Worm (Caenorhabditis elegans) whole organism, L3 larva: ENCODE measurements around the gene spl-1.

ENCODE experiments used
- ceh-9 ChIP-seq: sonication (generic microtip); optimal IDR thresholded peaks from 2 replicates; lab custom pipeline; 2018; ENCODE audit warnings: missing biosample characterization, missing genetic modification characterization
- egl-27 ChIP-seq: sonication (generic microtip); optimal IDR thresholded peaks from 4 replicates; lab custom pipeline; 2017; ENCODE audit warnings: missing biosample characterization, missing genetic modification reagents, missing genetic modification characterization
- elt-1 ChIP-seq: fragments of 150-350 bp; optimal IDR thresholded peaks from 2 replicates; lab custom pipeline; 2014; ENCODE audit warnings: missing biosample characterization, missing genetic modification characterization
- elt-3 ChIP-seq, 3 experiments: fragments of 150-350 bp in 1 of 3; sonication (generic microtip) in 2 of 3; optimal IDR thresholded peaks; 2 replicates in 2 of 3; 4 replicates in 1 of 3; lab custom pipeline; 2014 to 2017; ENCODE audit warnings: missing biosample characterization in 3 of 3, missing genetic modification characterization in 3 of 3
- pha-4 ChIP-seq: fragments of 150-350 bp; optimal IDR thresholded peaks from 2 replicates; lab custom pipeline; 2014; ENCODE audit warnings: missing biosample characterization, missing genetic modification reagents, missing genetic modification characterization
- tbx-2 ChIP-seq: sonication (generic microtip); optimal IDR thresholded peaks from 2 replicates; lab custom pipeline; 2016; ENCODE audit warnings: mild to moderate bottlenecking, missing genetic modification characterization, missing compliant biosample characterization
- unc-39 ChIP-seq: sonication (generic microtip); optimal IDR thresholded peaks from 4 replicates; lab custom pipeline; 2017; ENCODE audit warnings: missing biosample characterization, missing genetic modification characterization

DNA sequence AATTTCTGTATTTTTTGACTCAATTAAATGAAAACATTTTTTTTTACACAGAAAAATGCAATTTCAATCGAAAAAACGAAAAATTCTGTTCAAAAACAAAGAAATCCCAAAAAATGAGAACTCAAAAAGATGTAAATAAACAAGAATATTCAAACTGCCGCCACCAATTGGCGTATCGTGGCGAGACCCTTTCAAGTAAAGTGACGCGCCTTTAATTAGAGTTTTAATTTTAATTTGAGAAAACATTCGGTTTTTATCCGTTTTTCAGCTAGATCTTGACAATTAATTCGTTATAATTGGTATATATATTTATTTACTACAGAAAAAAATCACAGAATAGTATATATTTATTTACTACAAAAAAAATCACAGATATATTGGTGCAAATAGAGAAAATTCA lies 3.4 kb downstream of the spl-1 start:
- no peak for TF ChIP-seq tbx-2 (tag; lab: Kevin White, UChicago)
- TF ChIP-seq egl-27 = no peak
- no peak for TF ChIP-seq pha-4 (tag; lab: Kevin White, UChicago)
- TF ChIP-seq ceh-9 = no peak
- no peak for TF ChIP-seq unc-39 (tag; lab: Kevin White, UChicago)
- no peak for TF ChIP-seq elt-1 (tag; lab: Kevin White, UChicago)
- TF ChIP-seq elt-3 (tag; optimal IDR thresholded peaks at IDR 0.05; lab: Kevin White, UChicago) = no peak
